Worm (Caenorhabditis elegans) whole organism, early embryonic: ENCODE data around the gene K08D9.2.

Experiments
- F13C5.2 ChIP-seq: sonication (generic microtip); optimal IDR thresholded peaks from 2 replicates; lab custom pipeline; 2017; ENCODE audit warnings: mild to moderate bottlenecking, missing genetic modification characterization, inconsistent platforms, missing compliant biosample characterization
- aly-1 ChIP-seq: sonication (generic microtip); optimal IDR thresholded peaks from 2 replicates; lab custom pipeline; 2016; ENCODE audit warnings: missing genetic modification characterization, missing compliant biosample characterization
- ama-1 ChIP-seq: fragments of 150-350 bp; optimal IDR thresholded peaks from 2 replicates; lab custom pipeline; 2014
- ets-7 ChIP-seq: sonication (generic microtip); optimal IDR thresholded peaks from 2 replicates; lab custom pipeline; 2016; ENCODE audit warnings: missing genotype, missing genetic modification characterization, missing compliant biosample characterization
- flt-1 ChIP-seq: fragments of 200-800 bp; sonication (Bioruptor generic); IDR thresholded peaks from 2 replicates; pipeline ENCODE4 v1.3.6; 2022; ENCODE audit warnings: missing genetic modification characterization, missing compliant biosample characterization
- hmbx-1 ChIP-seq: sonication (generic microtip); optimal IDR thresholded peaks from 2 replicates; lab custom pipeline; 2016; ENCODE audit warnings: mild to moderate bottlenecking, missing genetic modification characterization, missing compliant biosample characterization
- hmg-4 ChIP-seq: fragments of 200-800 bp; sonication (Bioruptor generic); optimal IDR thresholded peaks from 2 replicates; lab custom pipeline; 2018; ENCODE audit warnings: mild to moderate bottlenecking, missing genetic modification characterization, missing compliant biosample characterization
- hnd-1 ChIP-seq: sonication (generic microtip); optimal IDR thresholded peaks from 2 replicates; lab custom pipeline; 2016; ENCODE audit warnings: missing genetic modification characterization, missing compliant biosample characterization
- pes-1 ChIP-seq: fragments of 200-800 bp; sonication (Bioruptor generic); IDR thresholded peaks from 2 replicates; pipeline ENCODE4 v1.3.6; 2022; ENCODE audit warnings: missing genetic modification reagents, missing genetic modification characterization, missing compliant biosample characterization
- scrt-1 ChIP-seq: fragments of 200-800 bp; sonication (Bioruptor generic); IDR thresholded peaks from 2 replicates; pipeline ENCODE4 v1.3.6; 2022; ENCODE audit warnings: missing genetic modification characterization, missing compliant biosample characterization
- sea-1 ChIP-seq: fragments of 200-800 bp; sonication (Bioruptor generic); conservative IDR thresholded peaks from 2 replicates; pipeline ENCODE4 v1.3.6; 2022; ENCODE audit warnings: missing genetic modification characterization, missing compliant biosample characterization
- tbx-11 ChIP-seq: fragments of 200-800 bp; sonication (Bioruptor generic); IDR thresholded peaks from 2 replicates; pipeline ENCODE4 v1.3.6; 2022; ENCODE audit warnings: missing genetic modification characterization, missing compliant biosample characterization

ce11 chrV:3230150-3230549 lies 2.7 kb downstream of the K08D9.2 start:
- TF ChIP-seq F13C5.2 (tag; lab: Kevin White, UChicago), result no peak
- TF ChIP-seq pes-1, result no peak
- TF ChIP-seq ama-1 (lab: Kevin White, UChicago), result no peak
- no peak for TF ChIP-seq flt-1
- no peak for TF ChIP-seq sea-1
- TF ChIP-seq ets-7 (tag; lab: Kevin White, UChicago), result no peak
- TF ChIP-seq tbx-11 (GFP tag; lab: Robert Waterston, UW), result no peak
- no peak for TF ChIP-seq hmg-4
- no peak for TF ChIP-seq scrt-1 (GFP tag; lab: Robert Waterston, UW)
- no peak for TF ChIP-seq hnd-1 (tag; lab: Kevin White, UChicago)
- TF ChIP-seq aly-1 (tag; lab: Kevin White, UChicago), result no peak
- no peak for TF ChIP-seq hmbx-1
